Fruit fly (Drosophila melanogaster): ENCODE data around the gene CG3557.
A peak's percentile ranks its signal among the peaks of the same experiment; 100 is the strongest.

Gene CG3557

DNA sequence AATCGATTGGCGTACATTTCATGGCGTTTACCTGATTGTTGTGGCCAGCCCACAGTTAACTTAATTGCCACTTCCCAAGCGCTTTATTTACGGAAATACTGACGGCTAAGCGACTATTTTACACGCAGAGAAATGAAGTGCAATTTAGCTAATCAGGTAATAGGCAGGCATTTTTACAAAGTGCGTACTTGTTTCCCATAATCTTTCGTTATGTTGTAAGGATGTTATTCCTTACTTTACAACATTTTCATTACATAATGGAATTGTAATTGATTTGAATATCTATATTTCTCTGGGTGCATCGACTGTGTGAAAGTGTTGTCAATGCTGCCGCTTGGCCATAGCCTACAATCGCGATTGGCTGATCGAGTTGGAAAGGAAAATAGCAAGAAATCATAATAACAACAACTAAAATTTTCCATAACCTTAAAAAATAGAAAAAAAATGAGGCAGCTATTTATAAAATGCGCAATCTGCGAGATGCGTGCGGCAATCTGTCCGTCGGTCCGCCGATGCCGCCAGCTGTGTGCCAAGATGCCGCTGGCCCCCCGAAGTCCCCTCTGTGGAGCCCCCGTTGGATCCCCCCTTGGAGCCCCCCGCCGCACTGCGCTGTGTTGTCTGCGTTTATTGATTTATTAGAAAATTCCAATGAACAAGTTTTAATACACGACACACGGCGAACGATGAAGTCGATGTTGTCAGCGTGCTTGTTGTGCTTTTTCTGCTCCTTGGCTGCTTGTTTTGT lies 41.0 kb upstream of the CG3557 start (continued):
- TF ChIP-seq CG11456 (GFP tag; IDR thresholded peaks at IDR 0.05) (peak; percentile 37; the same call in 1 of the 3 replicates), salm (tag; optimal IDR thresholded peaks at IDR 0.05) (peak; percentile 31), lmd (GFP tag; IDR thresholded peaks at IDR 0.05) (peak; percentile 61), CG11247 (GFP tag; IDR thresholded peaks at IDR 0.05) (no peak), abd-A (tag; optimal IDR thresholded peaks at IDR 0.05) (no peak), CG9437 (GFP tag; optimal IDR thresholded peaks at IDR 0.05) (peak; percentile 5), en (GFP tag; optimal IDR thresholded peaks at IDR 0.05) (peak; percentile 29), Bteb2 (GFP tag; optimal IDR thresholded peaks at IDR 0.05) (peak; percentile 4), Dad (GFP tag; optimal IDR thresholded peaks at IDR 0.05) (peak; percentile 17), bowl (GFP tag; IDR thresholded peaks at IDR 0.05) (no peak), Oaz (GFP tag; IDR thresholded peaks at IDR 0.05) (peak; percentile 28; the same call in 1 of the 2 replicates), Fer1 (GFP tag; optimal IDR thresholded peaks at IDR 0.05) (peak; percentile 11), ATbp (GFP tag; optimal IDR thresholded peaks at IDR 0.05) (peak; percentile 68), Sox100B (GFP tag; optimal IDR thresholded peaks at IDR 0.05) (peak; percentile 44), CG12659 (GFP tag; optimal IDR thresholded peaks at IDR 0.05) (peak; percentile 24), lab (GFP tag; optimal IDR thresholded peaks at IDR 0.05) (peak; percentile 62), Sox102F (GFP tag; optimal IDR thresholded peaks at IDR 0.05) (peak; percentile 85), CG34422 (GFP tag; IDR thresholded peaks at IDR 0.05) (peak; percentile 65; the same call in 2 of the 3 replicates), CG34224 (GFP tag; IDR thresholded peaks at IDR 0.05; ENCODE audit: partially characterized antibody) (no peak), klu (GFP tag; IDR thresholded peaks at IDR 0.05) (no peak), Xrp1 (GFP tag; IDR thresholded peaks at IDR 0.05) (peak; percentile 55; the same call in 1 of the 2 replicates), cas (GFP tag; IDR thresholded peaks at IDR 0.05) (no peak), cato (GFP tag; optimal IDR thresholded peaks at IDR 0.05; ENCODE audit: borderline replicate concordance) (peak; percentile 41), Trl (optimal IDR thresholded peaks at IDR 0.05) (no peak), Trl (GFP tag; optimal IDR thresholded peaks at IDR 0.05) (peak; percentile 38), CG11093 (GFP tag; IDR thresholded peaks at IDR 0.05) (peak; percentile 11; the same call in 1 of the 3 replicates), nau (GFP tag; optimal IDR thresholded peaks at IDR 0.05) (peak; percentile 32), Meics (GFP tag; optimal IDR thresholded peaks at IDR 0.05) (peak; percentile 39), CG2199 (GFP tag; IDR thresholded peaks at IDR 0.05) (no peak), CG13894 (tag; optimal IDR thresholded peaks at IDR 0.05) (no peak), CG9876 (GFP tag; optimal IDR thresholded peaks at IDR 0.05) (peak; percentile 8), Lhr (GFP tag; optimal IDR thresholded peaks at IDR 0.05) (no peak), otp (GFP tag; IDR thresholded peaks at IDR 0.05) (peak; percentile 54; the same call in 1 of the 3 replicates), org-1 (GFP tag; optimal IDR thresholded peaks at IDR 0.05) (peak; percentile 33), CG18764 (GFP tag; optimal IDR thresholded peaks at IDR 0.05) (peak; percentile 16), CG18262 (tag; optimal IDR thresholded peaks at IDR 0.05) (peak; percentile 42), D (optimal IDR thresholded peaks at IDR 0.05) (no peak), D (GFP tag; optimal IDR thresholded peaks at IDR 0.05) (peak; percentile 9), dmrt99B (tag; optimal IDR thresholded peaks at IDR 0.05) (peak; percentile 82), CG17186 (GFP tag; optimal IDR thresholded peaks at IDR 0.05) (no peak), sqz (GFP tag; optimal IDR thresholded peaks at IDR 0.05) (no peak), Xbp1 (GFP tag; optimal IDR thresholded peaks at IDR 0.05) (peak; percentile 69), Ets65A (GFP tag) (peak; percentile 91), CG10366 (GFP tag; IDR thresholded peaks at IDR 0.05) (peak; percentile 42; the same call in 1 of the 2 replicates), bsh (GFP tag; optimal IDR thresholded peaks at IDR 0.05) (peak; percentile 63 to 77)

Data from whole organism, embryonic.